Worm (Caenorhabditis elegans) whole organism, L1 larva: Measurements from ENCODE around the gene rpl-33.
A peak's percentile ranks its signal among the peaks of the same experiment; 100 is the strongest.

Experiments used
- C16A3.4 ChIP-seq: fragments of 150-350 bp; optimal IDR thresholded peaks from 2 replicates; lab custom pipeline; 2014; ENCODE audit warnings: missing biosample characterization, missing genetic modification characterization
- C34B4.2 ChIP-seq: sonication (generic microtip); optimal IDR thresholded peaks from 2 replicates; lab custom pipeline; 2017; ENCODE audit warnings: mild to moderate bottlenecking, missing genetic modification characterization, missing compliant biosample characterization
- aly-2 ChIP-seq: fragments of 150-350 bp; optimal IDR thresholded peaks from 2 replicates; lab custom pipeline; 2014; ENCODE audit warnings: missing biosample characterization, missing genetic modification characterization
- ceh-63 ChIP-seq: fragments of 200-800 bp; sonication (Bioruptor generic); optimal IDR thresholded peaks from 2 replicates; lab custom pipeline; 2018; ENCODE audit warnings: mild to moderate bottlenecking, missing genetic modification characterization, missing compliant biosample characterization
- ceh-8 ChIP-seq: fragments of 200-800 bp; sonication (Bioruptor generic); optimal IDR thresholded peaks from 2 replicates; lab custom pipeline; 2018; ENCODE audit warnings: mild to moderate bottlenecking, missing genetic modification characterization, moderate library complexity, missing compliant biosample characterization
- ceh-82 ChIP-seq, 3 experiments: fragments of 150-350 bp in 1 of 3; sonication (generic microtip) in 2 of 3; optimal IDR thresholded peaks; 2 replicates each; lab custom pipeline; 2014 to 2017; ENCODE audit warnings: missing biosample characterization in 3 of 3, missing genetic modification characterization in 3 of 3
- ceh-88 ChIP-seq: fragments of 200-800 bp; sonication (Bioruptor generic); IDR thresholded peaks from 2 replicates; pipeline ENCODE4 v1.3.6; 2022; ENCODE audit warnings: missing genetic modification characterization, missing compliant biosample characterization
- efl-1 ChIP-seq, 4 experiments: fragments of 150-350 bp; optimal IDR thresholded peaks in 3 of 4; peaks in 1 of 4; 1 replicate in 1 of 4; 2 replicates in 3 of 4; lab custom pipeline; 2014; ENCODE audit warnings: missing biosample characterization in 2 of 4, missing genetic modification characterization in 2 of 4, missing genetic modification reagents in 2 of 4
- efl-3 ChIP-seq: fragments of 200-800 bp; sonication (Bioruptor generic); optimal IDR thresholded peaks from 2 replicates; lab custom pipeline; 2018; ENCODE audit warnings: mild to moderate bottlenecking, missing genetic modification characterization, missing compliant biosample characterization
- egl-13 ChIP-seq: sonication (generic microtip); optimal IDR thresholded peaks from 2 replicates; lab custom pipeline; 2016; ENCODE audit warnings: missing genotype, missing genetic modification reagents, missing genetic modification characterization, missing compliant biosample characterization
- egl-27 ChIP-seq, 2 experiments: fragments of 150-350 bp in 1 of 2; sonication (generic microtip); optimal IDR thresholded peaks; 3 replicates each; lab custom pipeline; 2017 to 2018; ENCODE audit warnings: missing biosample characterization in 2 of 2, missing genetic modification characterization in 2 of 2, missing genetic modification reagents in 2 of 2
- elt-2 ChIP-seq: sonication (generic microtip); optimal IDR thresholded peaks from 2 replicates; lab custom pipeline; 2016; ENCODE audit warnings: missing genetic modification characterization, mild to moderate bottlenecking, inconsistent platforms, missing compliant biosample characterization, missing genetic modification reagents
- fkh-8 ChIP-seq: sonication (generic microtip); optimal IDR thresholded peaks from 2 replicates; lab custom pipeline; 2016; ENCODE audit warnings: mild to moderate bottlenecking, missing genetic modification characterization, missing compliant biosample characterization
- fos-1 ChIP-seq: fragments of 150-350 bp; optimal IDR thresholded peaks from 2 replicates; lab custom pipeline; 2014; ENCODE audit warnings: missing biosample characterization, missing genetic modification characterization
- hlh-4 ChIP-seq: sonication (generic microtip); optimal IDR thresholded peaks from 2 replicates; lab custom pipeline; 2016; ENCODE audit warnings: mild to moderate bottlenecking, missing genetic modification characterization, missing compliant biosample characterization
- hpl-2 ChIP-seq: fragments of 150-350 bp; optimal IDR thresholded peaks from 2 replicates; lab custom pipeline; 2014; ENCODE audit warnings: missing biosample characterization, missing genetic modification reagents, missing genetic modification characterization
- irx-1 ChIP-seq: sonication (generic microtip); optimal IDR thresholded peaks from 2 replicates; lab custom pipeline; 2016; ENCODE audit warnings: missing genetic modification characterization, missing compliant biosample characterization
- isw-1 ChIP-seq: fragments of 200-800 bp; sonication (Bioruptor generic); IDR thresholded peaks from 2 replicates; pipeline ENCODE4 v1.3.6; 2022; ENCODE audit warnings: missing genetic modification characterization, missing compliant biosample characterization
- lin-13 ChIP-seq: fragments of 150-350 bp; optimal IDR thresholded peaks from 2 replicates; lab custom pipeline; 2014; ENCODE audit warnings: missing biosample characterization, missing genetic modification reagents, missing genetic modification characterization
- lin-14 ChIP-seq: fragments of 200-800 bp; sonication (Bioruptor generic); optimal IDR thresholded peaks from 2 replicates; lab custom pipeline; 2018; ENCODE audit warnings: mild to moderate bottlenecking, missing genetic modification characterization, moderate library complexity, missing compliant biosample characterization
- lin-15B ChIP-seq: fragments of 150-350 bp; sonication (generic microtip); optimal IDR thresholded peaks from 3 replicates; lab custom pipeline; 2014; ENCODE audit warnings: missing biosample characterization, missing genetic modification characterization
- lin-35 ChIP-seq, 2 experiments: fragments of 150-350 bp; optimal IDR thresholded peaks; 2 replicates each; lab custom pipeline; 2014; ENCODE audit warnings: missing biosample characterization in 2 of 2, missing genetic modification characterization in 2 of 2, missing genetic modification reagents in 2 of 2
- lin-39 ChIP-seq: fragments of 150-350 bp; optimal IDR thresholded peaks from 2 replicates; lab custom pipeline; 2014; ENCODE audit warnings: missing biosample characterization, missing genetic modification reagents, missing genetic modification characterization
- lir-3 ChIP-seq: sonication (generic microtip); optimal IDR thresholded peaks from 2 replicates; lab custom pipeline; 2016; ENCODE audit warnings: mild to moderate bottlenecking, missing genetic modification characterization, moderate library complexity, missing compliant biosample characterization; ENCODE audit not compliant: poor library complexity
- mep-1 ChIP-seq: fragments of 150-350 bp; optimal IDR thresholded peaks from 2 replicates; lab custom pipeline; 2014; ENCODE audit warnings: missing biosample characterization, missing genetic modification characterization
- nhr-11 ChIP-seq: fragments of 150-350 bp; optimal IDR thresholded peaks from 2 replicates; lab custom pipeline; 2014; ENCODE audit warnings: missing biosample characterization, missing genetic modification characterization
- nhr-19 ChIP-seq: fragments of 200-800 bp; sonication (Bioruptor generic); conservative IDR thresholded peaks from 2 replicates; pipeline ENCODE4 v1.3.6; 2022; ENCODE audit warnings: missing genetic modification characterization, missing compliant biosample characterization
- nhr-20 ChIP-seq: sonication (generic microtip); optimal IDR thresholded peaks from 2 replicates; lab custom pipeline; 2016; ENCODE audit warnings: mild to moderate bottlenecking, missing genetic modification characterization, missing compliant biosample characterization
- nhr-76 ChIP-seq: sonication (generic microtip); optimal IDR thresholded peaks from 2 replicates; lab custom pipeline; 2017; ENCODE audit warnings: missing biosample characterization, missing genetic modification characterization
- nhr-77 ChIP-seq: fragments of 150-350 bp; optimal IDR thresholded peaks from 2 replicates; lab custom pipeline; 2014; ENCODE audit warnings: missing biosample characterization, missing genetic modification characterization
- nhr-85 ChIP-seq: sonication (generic microtip); peaks from one replicate; lab custom pipeline; 2016; ENCODE audit warnings: missing genetic modification characterization, inconsistent platforms, missing compliant biosample characterization
- nhr-90 ChIP-seq: sonication (generic microtip); optimal IDR thresholded peaks from 2 replicates; lab custom pipeline; 2016; ENCODE audit warnings: mild to moderate bottlenecking, missing genetic modification characterization, missing compliant biosample characterization; ENCODE audit not compliant: poor library complexity
- pag-3 ChIP-seq: sonication (generic microtip); optimal IDR thresholded peaks from 2 replicates; lab custom pipeline; 2017; ENCODE audit warnings: missing genetic modification characterization, mild to moderate bottlenecking, missing compliant biosample characterization, antibody characterized with exemption, borderline replicate concordance; ENCODE audit not compliant: insufficient read depth
- pax-3 ChIP-seq: fragments of 200-800 bp; sonication (Bioruptor generic); optimal IDR thresholded peaks from 2 replicates; lab custom pipeline; 2018; ENCODE audit warnings: mild to moderate bottlenecking, missing genetic modification characterization, moderate library complexity, missing compliant biosample characterization
- rnt-1 ChIP-seq: sonication (generic microtip); optimal IDR thresholded peaks from 2 replicates; lab custom pipeline; 2016; ENCODE audit warnings: mild to moderate bottlenecking, missing genetic modification characterization, moderate library complexity, missing compliant biosample characterization
- skn-1 ChIP-seq: fragments of 150-350 bp; optimal IDR thresholded peaks from 2 replicates; lab custom pipeline; 2014; ENCODE audit warnings: missing biosample characterization, missing genetic modification characterization
- snpc-4 ChIP-seq: fragments of 150-350 bp; optimal IDR thresholded peaks from 2 replicates; lab custom pipeline; 2014; ENCODE audit warnings: missing biosample characterization, missing genetic modification characterization
- snu-23 ChIP-seq: sonication (generic microtip); optimal IDR thresholded peaks from 2 replicates; lab custom pipeline; 2016; ENCODE audit warnings: missing genetic modification characterization, missing compliant biosample characterization
- sptf-1 ChIP-seq: fragments of 150-350 bp; optimal IDR thresholded peaks from 2 replicates; lab custom pipeline; 2014; ENCODE audit warnings: missing biosample characterization, missing genetic modification characterization
- sup-37 ChIP-seq: fragments of 200-800 bp; sonication (Bioruptor generic); optimal IDR thresholded peaks from 2 replicates; lab custom pipeline; 2018; ENCODE audit warnings: mild to moderate bottlenecking, missing genetic modification characterization, missing compliant biosample characterization
- tlp-1 ChIP-seq: fragments of 150-350 bp; optimal IDR thresholded peaks from 2 replicates; lab custom pipeline; 2014; ENCODE audit warnings: missing biosample characterization, missing genetic modification characterization
- unc-130 ChIP-seq: fragments of 150-350 bp; optimal IDR thresholded peaks from 2 replicates; lab custom pipeline; 2017; ENCODE audit warnings: missing biosample characterization, missing genetic modification characterization, inconsistent platforms
- unc-30 ChIP-seq: sonication (generic microtip); optimal IDR thresholded peaks from 2 replicates; lab custom pipeline; 2017; ENCODE audit warnings: missing biosample characterization, missing genetic modification characterization
- unc-62 ChIP-seq: fragments of 150-350 bp; optimal IDR thresholded peaks from 2 replicates; lab custom pipeline; 2014; ENCODE audit warnings: missing biosample characterization, missing genetic modification reagents, missing genetic modification characterization
- zag-1 ChIP-seq: fragments of 150-350 bp; optimal IDR thresholded peaks from 2 replicates; lab custom pipeline; 2014; ENCODE audit warnings: missing biosample characterization, missing genetic modification characterization
- zip-4 ChIP-seq: fragments of 200-800 bp; sonication (Bioruptor generic); optimal IDR thresholded peaks from 2 replicates; lab custom pipeline; 2018; ENCODE audit warnings: mild to moderate bottlenecking, missing genetic modification characterization, moderate library complexity, missing compliant biosample characterization

Gene rpl-33

ce11 chrII:7070434-7070833 is 34.9 kb upstream of the rpl-33 start:
- TF ChIP-seq C34B4.2 (tag; lab: Kevin White, UChicago) (no peak), efl-1 (optimal IDR thresholded peaks at IDR 0.05; lab: Kevin White, UChicago) (no peak), efl-1 (GFP tag; optimal IDR thresholded peaks at IDR 0.05 in 1 of 2; lab: Kevin White, UChicago) (peak in 1 of 2 experiments; percentile 91), nhr-76 (tag; lab: Kevin White, UChicago) (no peak), rnt-1 (tag; lab: Kevin White, UChicago) (no peak), nhr-85 (tag; lab: Kevin White, UChicago) (no peak)

DNA sequence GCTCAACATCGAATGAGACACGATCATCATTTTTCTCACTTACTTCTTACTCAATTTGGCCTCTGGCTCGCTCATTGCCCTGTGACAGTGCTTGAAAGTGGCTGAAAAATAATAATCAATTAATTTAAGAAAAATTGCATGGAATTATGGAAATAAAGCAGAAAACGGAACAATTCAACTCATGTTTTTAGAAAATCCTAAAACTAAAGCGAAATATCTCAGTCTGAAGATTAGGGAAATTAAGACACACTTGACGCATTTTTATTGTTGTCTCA is 33.1 kb upstream of the rpl-33 start, which contains the start of gene kars-1:
Gene kars-1, minus strand, starts transcription at position 101 of the 275 bp plus-strand sequence.
- TF ChIP-seq snpc-4, result no peak
- no peak for TF ChIP-seq ceh-82 (tag; optimal IDR thresholded peaks at IDR 0.05; lab: Kevin White, UChicago)
- TF ChIP-seq nhr-90, result no peak
- TF ChIP-seq ceh-63, result no peak
- no peak for TF ChIP-seq lin-39 (tag; lab: Kevin White, UChicago)
- TF ChIP-seq egl-27 (tag; optimal IDR thresholded peaks at IDR 0.05; lab: Kevin White, UChicago), result no peak
- TF ChIP-seq, all 84 proteins: peak for 0

ce11 chrII:7072590-7073536 is 32.5 kb upstream of the rpl-33 start:
- TF ChIP-seq unc-130 (tag; lab: Kevin White, UChicago) (peak; percentile 37), nhr-77 (tag; lab: Kevin White, UChicago) (peak; percentile 37), skn-1 (tag; lab: Kevin White, UChicago) (peak; percentile 77), nhr-11 (tag; lab: Kevin White, UChicago) (peak; percentile 23), fkh-8 (tag; lab: Kevin White, UChicago) (peak; percentile 89), nhr-20 (peak; percentile 79), irx-1 (tag; lab: Kevin White, UChicago) (peak; percentile 66), ceh-88 (GFP tag; lab: Robert Waterston, UW) (peak; percentile 73), hlh-4 (peak; percentile 21), egl-27 (tag; optimal IDR thresholded peaks at IDR 0.05; lab: Kevin White, UChicago) (no peak), unc-62 (GFP tag; lab: Kevin White, UChicago) (no peak), rnt-1 (tag; lab: Kevin White, UChicago) (peak; percentile 68), nhr-19 (GFP tag; lab: Robert Waterston, UW) (peak; percentile 56), lin-15B (tag; lab: Kevin White, UChicago) (peak; percentile 70), tlp-1 (tag; lab: Kevin White, UChicago) (no peak), lir-3 (tag; lab: Kevin White, UChicago) (peak; percentile 83), sptf-1 (tag; lab: Kevin White, UChicago) (no peak), pax-3 (tag; lab: Kevin White, UChicago) (peak; percentile 86), mep-1 (peak; percentile 89), lin-35 (GFP tag; optimal IDR thresholded peaks at IDR 0.05; lab: Kevin White, UChicago) (peak; percentile 72 to 78), isw-1 (GFP tag; lab: Robert Waterston, UW) (peak; percentile 76), efl-3 (GFP tag; lab: Kevin White, UChicago) (no peak), lin-13 (GFP tag; lab: Kevin White, UChicago) (peak; percentile 54), C16A3.4 (tag; lab: Kevin White, UChicago) (peak; percentile 86), egl-13 (tag; lab: Kevin White, UChicago) (peak; percentile 65), elt-2 (tag; lab: Kevin White, UChicago) (peak; percentile 35), aly-2 (tag; lab: Kevin White, UChicago) (peak; percentile 12), hpl-2 (GFP tag; lab: Kevin White, UChicago) (no peak), pag-3 (tag; lab: Kevin White, UChicago) (no peak), nhr-76 (tag; lab: Kevin White, UChicago) (no peak), snu-23 (GFP tag; lab: Kevin White, UChicago) (peak; percentile 79), sup-37 (no peak), zag-1 (tag; lab: Kevin White, UChicago) (no peak), fos-1 (tag; lab: Kevin White, UChicago) (peak; percentile 62), ceh-8 (GFP tag; lab: Kevin White, UChicago) (peak; percentile 17), unc-30 (tag; lab: Kevin White, UChicago) (no peak), zip-4 (GFP tag; lab: Kevin White, UChicago) (no peak), lin-14 (peak; percentile 94)
